Worm (Caenorhabditis elegans) whole organism, mixed stage, embryonic: ENCODE results near the gene B0303.16.

Experiments used
- blmp-1 ChIP-seq: fragments of 150-350 bp; optimal IDR thresholded peaks from 2 replicates; lab custom pipeline; 2014; ENCODE audit warnings: missing biosample characterization, missing genetic modification characterization
- ceh-43 ChIP-seq: fragments of 200-800 bp; sonication (Bioruptor generic); optimal IDR thresholded peaks from 2 replicates; lab custom pipeline; 2018; ENCODE audit warnings: mild to moderate bottlenecking, missing genetic modification characterization, moderate library complexity, missing compliant biosample characterization
- ceh-83 ChIP-seq: fragments of 200-800 bp; sonication (Bioruptor generic); optimal IDR thresholded peaks from 2 replicates; lab custom pipeline; 2018; ENCODE audit warnings: mild to moderate bottlenecking, missing genetic modification characterization, missing compliant biosample characterization
- elt-3 ChIP-seq: fragments of 150-350 bp; optimal IDR thresholded peaks from 2 replicates; lab custom pipeline; 2014; ENCODE audit warnings: missing biosample characterization, missing genetic modification characterization
- nhr-28 ChIP-seq: fragments of 150-350 bp; optimal IDR thresholded peaks from 2 replicates; lab custom pipeline; 2014; ENCODE audit warnings: missing biosample characterization, missing genetic modification characterization
- pha-4 ChIP-seq: fragments of 150-350 bp; optimal IDR thresholded peaks from 2 replicates; lab custom pipeline; 2018; ENCODE audit warnings: missing biosample characterization, missing genetic modification reagents, missing genetic modification characterization
- snpc-4 ChIP-seq: fragments of 150-350 bp; optimal IDR thresholded peaks from 2 replicates; lab custom pipeline; 2014; ENCODE audit warnings: missing biosample characterization, missing genetic modification characterization
- unc-39 ChIP-seq: fragments of 150-350 bp; optimal IDR thresholded peaks from 2 replicates; lab custom pipeline; 2014; ENCODE audit warnings: missing biosample characterization, missing genetic modification characterization
- unc-62 ChIP-seq: fragments of 150-350 bp; optimal IDR thresholded peaks from 2 replicates; lab custom pipeline; 2014; ENCODE audit warnings: missing biosample characterization, missing genetic modification reagents, missing genetic modification characterization
- ztf-11 ChIP-seq: fragments of 150-350 bp; optimal IDR thresholded peaks from 2 replicates; lab custom pipeline; 2014; ENCODE audit warnings: missing biosample characterization, missing genetic modification characterization

DNA sequence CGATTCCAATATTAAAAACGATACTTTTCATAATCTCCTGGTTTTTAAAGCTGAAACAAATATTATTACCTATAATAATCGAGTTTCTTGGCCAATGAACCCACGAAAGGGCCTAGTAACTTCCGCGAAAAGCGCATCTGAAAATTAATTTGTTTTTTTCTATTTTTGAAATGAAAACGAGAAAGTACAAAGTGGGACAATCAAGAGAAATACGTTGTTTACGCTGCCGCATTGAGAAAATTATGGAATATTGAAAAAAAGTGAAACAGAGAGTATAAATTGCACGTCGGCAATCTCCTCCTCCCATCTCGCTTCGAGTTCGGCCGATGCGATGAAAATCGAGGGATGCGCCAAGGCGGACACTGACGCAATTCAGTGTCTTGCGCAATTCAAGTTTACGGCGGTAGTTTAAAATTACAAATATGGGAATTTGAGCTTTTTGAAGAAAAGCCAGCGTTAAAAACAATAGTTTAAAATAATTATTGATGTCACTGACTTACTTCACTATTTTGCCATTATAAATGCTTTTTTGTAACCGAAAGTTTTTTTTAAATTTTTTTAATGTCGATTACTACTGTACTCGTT lies 36.5 kb downstream of the B0303.16 start, which contains the start of gene pdhk-2:
- TF ChIP-seq blmp-1 (tag; lab: Kevin White, UChicago) = no peak
- TF ChIP-seq elt-3 (tag; lab: Kevin White, UChicago) = no peak
- no peak for TF ChIP-seq ztf-11 (tag; lab: Kevin White, UChicago)
- TF ChIP-seq ceh-83 (GFP tag; lab: Kevin White, UChicago) = peak; percentile 72
- TF ChIP-seq pha-4 (tag; lab: Kevin White, UChicago) = peak; percentile 76
- TF ChIP-seq ceh-43 (GFP tag; lab: Kevin White, UChicago) = peak; percentile 71
- TF ChIP-seq unc-62 (GFP tag; lab: Kevin White, UChicago) = peak; percentile 57
- TF ChIP-seq snpc-4 (tag; lab: Kevin White, UChicago) = no peak
- no peak for TF ChIP-seq unc-39 (tag; lab: Kevin White, UChicago)
- TF ChIP-seq nhr-28 (tag; lab: Kevin White, UChicago) = no peak
